Fruit fly (Drosophila melanogaster) whole organism, adult: Measurements from ENCODE around the gene CG7557.
A peak's percentile ranks its signal among the peaks of the same experiment; 100 is the strongest.

Source experiments
- CG11617 ChIP-seq: fragments of 200-800 bp; sonication (Bioruptor generic); optimal IDR thresholded peaks from 2 replicates; lab custom pipeline; 2017; ENCODE audit warnings: mild to moderate bottlenecking, missing biosample characterization, missing genetic modification reagents, missing genetic modification characterization
- CG12768 ChIP-seq: fragments of 200-800 bp; sonication (Bioruptor generic); optimal IDR thresholded peaks from 2 replicates; lab custom pipeline; 2017; ENCODE audit warnings: missing biosample characterization, missing genetic modification characterization, mild to moderate bottlenecking, moderate library complexity, missing genetic modification reagents
- CG14711 ChIP-seq: fragments of 200-800 bp; sonication (Bioruptor generic); optimal IDR thresholded peaks from 2 replicates; lab custom pipeline; 2018; ENCODE audit warnings: missing biosample characterization, mild to moderate bottlenecking, missing genetic modification characterization, moderate library complexity
- CG1620 ChIP-seq: fragments of 200-800 bp; sonication (Bioruptor generic); optimal IDR thresholded peaks from 2 replicates; lab custom pipeline; 2016; ENCODE audit warnings: missing biosample characterization, missing genetic modification characterization
- CG33017 ChIP-seq: fragments of 200-800 bp; sonication (Bioruptor generic); optimal IDR thresholded peaks from 2 replicates; lab custom pipeline; 2018; ENCODE audit warnings: missing biosample characterization, mild to moderate bottlenecking, missing genetic modification characterization, moderate library complexity
- CG5204 ChIP-seq: fragments of 200-800 bp; sonication (Bioruptor generic); optimal IDR thresholded peaks from 2 replicates; lab custom pipeline; 2016; ENCODE audit warnings: missing biosample characterization, missing genetic modification characterization
- CG7045 ChIP-seq: fragments of 200-800 bp; sonication (Bioruptor generic); optimal IDR thresholded peaks from 2 replicates; lab custom pipeline; 2017; ENCODE audit warnings: missing biosample characterization, mild to moderate bottlenecking, missing genetic modification characterization
- CG7101 ChIP-seq: fragments of 200-800 bp; sonication (Bioruptor generic); optimal IDR thresholded peaks from 2 replicates; lab custom pipeline; 2018; ENCODE audit warnings: missing biosample characterization, mild to moderate bottlenecking, missing genetic modification characterization, moderate library complexity
- Clk ChIP-seq: fragments of 200-800 bp; sonication (Bioruptor generic); optimal IDR thresholded peaks from 2 replicates; lab custom pipeline; 2017; ENCODE audit warnings: missing biosample characterization, missing genetic modification characterization
- Crg-1 ChIP-seq: fragments of 200-800 bp; sonication (Bioruptor generic); optimal IDR thresholded peaks from 2 replicates; lab custom pipeline; 2016; ENCODE audit warnings: missing biosample characterization, missing genetic modification characterization
- Hr96 ChIP-seq: fragments of 200-800 bp; sonication (Bioruptor generic); optimal IDR thresholded peaks from 2 replicates; lab custom pipeline; 2016; ENCODE audit warnings: missing biosample characterization, missing genetic modification characterization
- Mnt ChIP-seq: fragments of 200-800 bp; sonication (Bioruptor generic); optimal IDR thresholded peaks from 2 replicates; lab custom pipeline; 2016; ENCODE audit warnings: missing biosample characterization, mild to moderate bottlenecking, missing genetic modification characterization
- bab1 ChIP-seq: fragments of 200-800 bp; sonication (Bioruptor generic); optimal IDR thresholded peaks from 3 replicates; lab custom pipeline; 2019; ENCODE audit warnings: missing biosample characterization, mild to moderate bottlenecking, missing genetic modification characterization, moderate library complexity
- cic ChIP-seq: fragments of 200-800 bp; sonication (Bioruptor generic); optimal IDR thresholded peaks from 2 replicates; lab custom pipeline; 2017; ENCODE audit warnings: missing biosample characterization, mild to moderate bottlenecking, missing genetic modification characterization, moderate library complexity
- cnc ChIP-seq, 2 experiments: fragments of >200 bp; optimal IDR thresholded peaks; 2 replicates each; lab custom pipeline; 2017
- kay ChIP-seq: fragments of 200-800 bp; sonication (Bioruptor generic); peaks from one replicate; lab custom pipeline; 2016; ENCODE audit warnings: missing biosample characterization, missing genetic modification characterization, borderline replicate concordance
- ovo ChIP-seq: fragments of 200-800 bp; sonication (Bioruptor generic); optimal IDR thresholded peaks from 2 replicates; lab custom pipeline; 2016; ENCODE audit warnings: missing biosample characterization, missing genetic modification characterization
- pad ChIP-seq: fragments of 200-800 bp; sonication (Bioruptor generic); optimal IDR thresholded peaks from 3 replicates; lab custom pipeline; 2017; ENCODE audit warnings: missing biosample characterization, missing genetic modification characterization, mild to moderate bottlenecking, moderate library complexity, missing genetic modification reagents
- tj ChIP-seq: fragments of 200-800 bp; sonication (Bioruptor generic); optimal IDR thresholded peaks from 3 replicates; lab custom pipeline; 2017; ENCODE audit warnings: missing biosample characterization, mild to moderate bottlenecking, missing genetic modification characterization, moderate library complexity
- toe ChIP-seq: fragments of 200-800 bp; sonication (Bioruptor generic); optimal IDR thresholded peaks from 2 replicates; lab custom pipeline; 2016; ENCODE audit warnings: missing biosample characterization, missing genetic modification characterization

CG7557 gene

dm6 chr3L:11402305-11402704 lies 42.7 kb upstream of the CG7557 start:
- TF ChIP-seq kay (no peak), Clk (GFP tag; lab: Kevin White, UChicago) (no peak), pad (no peak), tj (GFP tag; lab: Kevin White, UChicago) (no peak), Mnt (GFP tag; lab: Kevin White, UChicago) (no peak), Crg-1 (no peak), cnc (optimal IDR thresholded peaks at IDR 0.05; lab: Kevin White, UChicago) (no peak), CG14711 (tag; lab: Kevin White, UChicago) (no peak), CG11617 (GFP tag; lab: Kevin White, UChicago) (no peak), bab1 (no peak), ovo (no peak), Hr96 (GFP tag; lab: Kevin White, UChicago) (no peak), CG12768 (GFP tag; lab: Kevin White, UChicago) (no peak), cic (GFP tag; lab: Kevin White, UChicago) (no peak), toe (no peak), CG5204 (GFP tag; lab: Kevin White, UChicago) (no peak), CG33017 (tag; lab: Kevin White, UChicago) (no peak), CG1620 (GFP tag; lab: Kevin White, UChicago) (no peak)

- TF ChIP-seq CG12768 (GFP tag; lab: Kevin White, UChicago) (no peak), tj (GFP tag; lab: Kevin White, UChicago) (no peak), CG5204 (GFP tag; lab: Kevin White, UChicago) (no peak), Clk (GFP tag; lab: Kevin White, UChicago) (no peak), bab1 (no peak), toe (no peak), Crg-1 (no peak), pad (no peak), Hr96 (GFP tag; lab: Kevin White, UChicago) (no peak), kay (no peak), CG14711 (tag; lab: Kevin White, UChicago) (no peak), Mnt (GFP tag; lab: Kevin White, UChicago) (no peak), CG33017 (tag; lab: Kevin White, UChicago) (no peak), CG11617 (GFP tag; lab: Kevin White, UChicago) (no peak), cic (GFP tag; lab: Kevin White, UChicago) (no peak), CG1620 (GFP tag; lab: Kevin White, UChicago) (no peak)
These were observed 41.4 kb upstream of the CG7557 start for dm6 chr3L:11403542-11403941.

- peak; percentile 74 for TF ChIP-seq bab1
- TF ChIP-seq CG7101 (tag; lab: Kevin White, UChicago) = peak; percentile 8
- no peak for TF ChIP-seq pad
- TF ChIP-seq CG7045 (GFP tag; lab: Kevin White, UChicago) = no peak
- TF ChIP-seq CG1620 (GFP tag; lab: Kevin White, UChicago) = peak; percentile 5
These were observed 39.4 kb upstream of the CG7557 start for dm6 chr3L:11405362-11406254.

dm6 chr3L:11406535-11407201 lies 38.3 kb upstream of the CG7557 start:
- TF ChIP-seq CG14711 (tag; lab: Kevin White, UChicago) = no peak
- no peak for TF ChIP-seq CG33017 (tag; lab: Kevin White, UChicago)
- no peak for TF ChIP-seq ovo
- TF ChIP-seq Clk (GFP tag; lab: Kevin White, UChicago) = no peak
- no peak for TF ChIP-seq kay
- TF ChIP-seq Crg-1 = no peak
- no peak for TF ChIP-seq CG1620 (GFP tag; lab: Kevin White, UChicago)
- no peak for TF ChIP-seq CG11617 (GFP tag; lab: Kevin White, UChicago)
- TF ChIP-seq toe = no peak
- TF ChIP-seq cic (GFP tag; lab: Kevin White, UChicago) = no peak
- TF ChIP-seq CG5204 (GFP tag; lab: Kevin White, UChicago) = no peak

- TF ChIP-seq CG14711 (tag; lab: Kevin White, UChicago) = no peak
- TF ChIP-seq CG7045 (GFP tag; lab: Kevin White, UChicago) = no peak
- TF ChIP-seq toe = no peak
- TF ChIP-seq kay = no peak
- TF ChIP-seq CG11617 (GFP tag; lab: Kevin White, UChicago) = no peak
- TF ChIP-seq Hr96 (GFP tag; lab: Kevin White, UChicago) = no peak
- TF ChIP-seq CG5204 (GFP tag; lab: Kevin White, UChicago) = no peak
- no peak for TF ChIP-seq Mnt (GFP tag; lab: Kevin White, UChicago)
- TF ChIP-seq bab1 = no peak
- TF ChIP-seq CG1620 (GFP tag; lab: Kevin White, UChicago) = no peak
- no peak for TF ChIP-seq CG7101 (tag; lab: Kevin White, UChicago)
- TF ChIP-seq CG33017 (tag; lab: Kevin White, UChicago) = no peak
- TF ChIP-seq pad = no peak
- no peak for TF ChIP-seq Clk (GFP tag; lab: Kevin White, UChicago)
- no peak for TF ChIP-seq ovo
- TF ChIP-seq CG12768 (GFP tag; lab: Kevin White, UChicago) = no peak
- TF ChIP-seq cic (GFP tag; lab: Kevin White, UChicago) = no peak
- TF ChIP-seq Crg-1 = no peak
- TF ChIP-seq tj (GFP tag; lab: Kevin White, UChicago) = no peak
- no peak for TF ChIP-seq cnc (optimal IDR thresholded peaks at IDR 0.05; lab: Kevin White, UChicago)
These were observed 37.6 kb upstream of the CG7557 start for dm6 chr3L:11407202-11407829.
